Worm (Caenorhabditis elegans) whole organism, mixed stage, embryonic: ENCODE measurements around the gene rpn-6.2.
"Not testable (repeated sequence)": the region's sequence is repeated elsewhere in the genome, so short reads cannot be mapped to it uniquely, and the experiment has no call there.

Source experiments
- M03D4.4 ChIP-seq: sonication (generic microtip); optimal IDR thresholded peaks from 2 replicates; lab custom pipeline; 2017; ENCODE audit warnings: mild to moderate bottlenecking, missing genetic modification characterization, missing compliant biosample characterization
- bed-3 ChIP-seq: fragments of 200-800 bp; sonication (Bioruptor generic); optimal IDR thresholded peaks from 3 replicates; lab custom pipeline; 2018; ENCODE audit warnings: mild to moderate bottlenecking, missing genetic modification characterization, moderate library complexity, missing compliant biosample characterization
- blmp-1 ChIP-seq: fragments of 150-350 bp; optimal IDR thresholded peaks from 2 replicates; lab custom pipeline; 2014; ENCODE audit warnings: missing biosample characterization, missing genetic modification characterization
- ceh-39 ChIP-seq: fragments of 150-350 bp; optimal IDR thresholded peaks from 2 replicates; lab custom pipeline; 2014; ENCODE audit warnings: missing biosample characterization, missing genetic modification characterization
- ceh-43 ChIP-seq: fragments of 200-800 bp; sonication (Bioruptor generic); optimal IDR thresholded peaks from 2 replicates; lab custom pipeline; 2018; ENCODE audit warnings: mild to moderate bottlenecking, missing genetic modification characterization, moderate library complexity, missing compliant biosample characterization
- ceh-83 ChIP-seq: fragments of 200-800 bp; sonication (Bioruptor generic); optimal IDR thresholded peaks from 2 replicates; lab custom pipeline; 2018; ENCODE audit warnings: mild to moderate bottlenecking, missing genetic modification characterization, missing compliant biosample characterization
- ces-1 ChIP-seq: fragments of 150-350 bp; optimal IDR thresholded peaks from 2 replicates; lab custom pipeline; 2014; ENCODE audit warnings: missing biosample characterization, missing genetic modification reagents, missing genetic modification characterization
- cnd-1 ChIP-seq: fragments of 200-800 bp; sonication (Bioruptor generic); optimal IDR thresholded peaks from 2 replicates; lab custom pipeline; 2018; ENCODE audit warnings: mild to moderate bottlenecking, missing genetic modification characterization, missing compliant biosample characterization
- drap-1 ChIP-seq: fragments of 200-800 bp; sonication (Bioruptor generic); optimal IDR thresholded peaks from 3 replicates; lab custom pipeline; 2018; ENCODE audit warnings: mild to moderate bottlenecking, missing genetic modification characterization, missing compliant biosample characterization
- elt-1 ChIP-seq: sonication (generic microtip); optimal IDR thresholded peaks from 2 replicates; lab custom pipeline; 2017; ENCODE audit warnings: missing genetic modification characterization, mild to moderate bottlenecking, missing compliant biosample characterization, antibody characterized with exemption, moderate library complexity, borderline replicate concordance; ENCODE audit not compliant: insufficient read depth
- elt-3 ChIP-seq: fragments of 150-350 bp; optimal IDR thresholded peaks from 2 replicates; lab custom pipeline; 2014; ENCODE audit warnings: missing biosample characterization, missing genetic modification characterization
- flh-1 ChIP-seq: fragments of 200-800 bp; sonication (Bioruptor generic); optimal IDR thresholded peaks from 2 replicates; lab custom pipeline; 2018; ENCODE audit warnings: mild to moderate bottlenecking, missing genetic modification characterization, moderate library complexity, missing compliant biosample characterization
- hlh-1 ChIP-seq: fragments of 150-350 bp; optimal IDR thresholded peaks from 2 replicates; lab custom pipeline; 2014; ENCODE audit warnings: missing biosample characterization, missing genetic modification reagents, missing genetic modification characterization
- lin-13 ChIP-seq: fragments of 150-350 bp; optimal IDR thresholded peaks from 2 replicates; lab custom pipeline; 2014; ENCODE audit warnings: missing biosample characterization, missing genetic modification characterization
- lsy-2 ChIP-seq: fragments of 150-350 bp; optimal IDR thresholded peaks from 2 replicates; lab custom pipeline; 2014; ENCODE audit warnings: missing biosample characterization, missing genetic modification characterization
- mab-5 ChIP-seq: fragments of 150-350 bp; optimal IDR thresholded peaks from 2 replicates; lab custom pipeline; 2014; ENCODE audit warnings: missing biosample characterization, missing genetic modification characterization
- mep-1 ChIP-seq: fragments of 150-350 bp; optimal IDR thresholded peaks from 2 replicates; lab custom pipeline; 2017; ENCODE audit warnings: missing biosample characterization, missing genetic modification reagents, missing genetic modification characterization, inconsistent platforms
- mls-2 ChIP-seq: sonication (generic microtip); optimal IDR thresholded peaks from 2 replicates; lab custom pipeline; 2016; ENCODE audit warnings: mild to moderate bottlenecking, missing genetic modification characterization, moderate library complexity, missing compliant biosample characterization
- nhr-12 ChIP-seq: fragments of 150-350 bp; optimal IDR thresholded peaks from 2 replicates; lab custom pipeline; 2014; ENCODE audit warnings: missing biosample characterization, missing genetic modification characterization
- nhr-2 ChIP-seq: fragments of 150-350 bp; optimal IDR thresholded peaks from 2 replicates; lab custom pipeline; 2014; ENCODE audit warnings: missing biosample characterization, missing genetic modification characterization
- nhr-28 ChIP-seq: fragments of 150-350 bp; optimal IDR thresholded peaks from 2 replicates; lab custom pipeline; 2014; ENCODE audit warnings: missing biosample characterization, missing genetic modification characterization
- nhr-76 ChIP-seq: sonication (generic microtip); optimal IDR thresholded peaks from 2 replicates; lab custom pipeline; 2017; ENCODE audit warnings: missing biosample characterization, missing genetic modification characterization
- pha-4 ChIP-seq: fragments of 150-350 bp; optimal IDR thresholded peaks from 2 replicates; lab custom pipeline; 2018; ENCODE audit warnings: missing biosample characterization, missing genetic modification reagents, missing genetic modification characterization
- sem-2 ChIP-seq: fragments of 200-800 bp; sonication (Bioruptor generic); optimal IDR thresholded peaks from 2 replicates; lab custom pipeline; 2018; ENCODE audit warnings: mild to moderate bottlenecking, missing genetic modification characterization, missing compliant biosample characterization
- sptf-1 ChIP-seq: sonication (generic microtip); optimal IDR thresholded peaks from 2 replicates; lab custom pipeline; 2017; ENCODE audit warnings: mild to moderate bottlenecking, missing genetic modification characterization, moderate library complexity, missing compliant biosample characterization
- tbx-8 ChIP-seq: fragments of 200-800 bp; sonication (Bioruptor generic); optimal IDR thresholded peaks from 2 replicates; lab custom pipeline; 2018; ENCODE audit warnings: mild to moderate bottlenecking, missing genetic modification characterization, moderate library complexity, missing compliant biosample characterization
- unc-120 ChIP-seq: sonication (generic microtip); optimal IDR thresholded peaks from 2 replicates; lab custom pipeline; 2017; ENCODE audit warnings: missing genetic modification characterization, missing compliant biosample characterization; ENCODE audit not compliant: poor library complexity, severe bottlenecking
- unc-39 ChIP-seq: fragments of 150-350 bp; optimal IDR thresholded peaks from 2 replicates; lab custom pipeline; 2014; ENCODE audit warnings: missing biosample characterization, missing genetic modification characterization
- unc-62 ChIP-seq: fragments of 150-350 bp; optimal IDR thresholded peaks from 2 replicates; lab custom pipeline; 2014; ENCODE audit warnings: missing biosample characterization, missing genetic modification reagents, missing genetic modification characterization
- zip-8 ChIP-seq: fragments of 150-350 bp; optimal IDR thresholded peaks from 2 replicates; lab custom pipeline; 2014; ENCODE audit warnings: missing biosample characterization, missing genetic modification characterization
- ztf-11 ChIP-seq: fragments of 150-350 bp; optimal IDR thresholded peaks from 2 replicates; lab custom pipeline; 2014; ENCODE audit warnings: missing biosample characterization, missing genetic modification characterization

Gene rpn-6.2

DNA sequence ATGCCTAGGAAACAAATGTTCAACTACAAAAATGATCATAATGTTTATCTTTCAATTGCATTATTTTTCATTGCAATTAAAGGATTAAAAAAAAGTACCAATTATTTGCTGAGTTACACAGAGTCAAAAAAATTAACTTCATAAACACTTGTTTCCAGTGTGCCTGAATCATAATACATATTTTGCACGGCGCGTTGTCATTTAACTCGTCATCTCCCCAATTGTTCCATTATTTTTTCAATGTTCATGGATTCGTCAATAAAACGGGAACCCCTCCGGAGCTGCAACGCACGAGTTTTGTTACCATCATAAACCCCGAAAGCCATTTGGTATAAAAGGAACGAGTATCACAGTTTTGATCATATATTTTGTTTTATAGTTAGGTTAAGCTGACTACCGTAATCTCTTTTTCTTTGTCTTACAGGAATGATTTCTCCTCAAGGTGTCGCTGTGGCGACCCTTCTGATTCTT is 15.4 kb upstream of the rpn-6.2 start, which contains the start of gene F59B2.12:
Gene F59B2.12, plus strand, starts transcription at position 421 of the 471 bp plus-strand sequence.
- TF ChIP-seq mab-5 (tag; lab: Kevin White, UChicago) (no peak), nhr-12 (no peak), flh-1 (GFP tag; lab: Kevin White, UChicago) (no peak), blmp-1 (tag; lab: Kevin White, UChicago) (no peak), bed-3 (no peak), sem-2 (GFP tag; lab: Kevin White, UChicago) (no peak)

DNA sequence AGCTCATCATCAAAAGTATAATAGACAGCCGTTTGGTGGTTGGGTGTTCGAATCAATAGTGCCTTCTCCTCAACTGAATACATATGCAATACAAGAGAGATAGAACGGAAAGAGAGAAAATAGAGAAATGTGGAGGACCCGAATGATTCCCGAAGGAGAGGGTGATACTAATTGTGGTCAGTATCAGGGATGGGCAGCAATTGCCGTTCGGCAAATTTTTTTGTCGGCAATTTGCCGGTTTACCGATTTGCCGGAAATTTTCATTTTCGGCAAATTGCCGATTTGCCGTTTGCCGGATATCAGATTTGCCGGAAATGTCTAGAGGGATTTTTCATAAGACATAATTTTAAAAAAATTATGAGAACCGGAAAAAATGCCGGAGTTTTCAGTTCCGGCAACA is 10.5 kb upstream of the rpn-6.2 start, which contains the start of gene F59B2.9:
Gene F59B2.9, minus strand, starts transcription at position 101 of the 400 bp plus-strand sequence.
- TF ChIP-seq lsy-2 (tag; lab: Kevin White, UChicago) (no peak), pha-4 (no peak), mab-5 (tag; lab: Kevin White, UChicago) (no peak), mep-1 (no peak), nhr-28 (no peak), nhr-76 (no peak), ceh-83 (GFP tag; lab: Kevin White, UChicago) (no peak), cnd-1 (tag; lab: Kevin White, UChicago) (no peak), ztf-11 (tag; lab: Kevin White, UChicago) (no peak), sem-2 (GFP tag; lab: Kevin White, UChicago) (no peak), bed-3 (no peak), lin-13 (no peak), M03D4.4 (no peak), zip-8 (tag; lab: Kevin White, UChicago) (no peak), nhr-2 (tag; lab: Kevin White, UChicago) (no peak), ces-1 (GFP tag; lab: Kevin White, UChicago) (no peak), ceh-39 (tag; lab: Kevin White, UChicago) (no peak), unc-62 (GFP tag; lab: Kevin White, UChicago) (no peak), tbx-8 (GFP tag; lab: Kevin White, UChicago) (no peak)

ce11 chrIII:9010047-9010446 is 8.2 kb upstream of the rpn-6.2 start, which contains the start of gene F59B2.8:
F59B2.8 (minus strand) TSS chrIII:9010197.
- no peak for TF ChIP-seq tbx-8 (GFP tag; lab: Kevin White, UChicago)
- TF ChIP-seq hlh-1: peak; percentile 15
- TF ChIP-seq mep-1: no peak
- TF ChIP-seq unc-62 (GFP tag; lab: Kevin White, UChicago): peak; percentile 62
- TF ChIP-seq unc-120 (tag; lab: Kevin White, UChicago): peak; percentile 20
- peak; percentile 22 for TF ChIP-seq mls-2 (tag; lab: Kevin White, UChicago)
- peak; percentile 25 for TF ChIP-seq ces-1 (GFP tag; lab: Kevin White, UChicago)

DNA sequence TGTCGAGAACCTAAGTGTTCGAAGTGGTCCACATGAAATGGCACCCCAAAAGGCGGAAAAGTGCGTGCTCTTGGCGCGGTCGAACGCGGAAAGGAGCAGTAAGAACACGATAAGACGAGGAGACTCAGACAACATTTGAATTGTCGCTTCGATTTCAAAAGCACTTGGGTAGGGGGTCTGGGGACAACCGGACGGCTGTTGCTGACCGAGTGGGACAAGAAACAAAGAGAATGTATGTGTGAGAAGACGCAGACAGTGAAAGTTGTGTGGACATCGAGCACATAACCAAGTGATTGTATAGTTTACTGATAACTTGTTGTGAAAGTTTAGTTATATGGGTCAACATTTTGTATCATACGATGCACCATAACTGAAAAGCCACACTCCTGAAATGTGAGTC is 5.4 kb upstream of the rpn-6.2 start:
- TF ChIP-seq cnd-1 (tag; lab: Kevin White, UChicago): peak; percentile 24
- no peak for TF ChIP-seq ceh-83 (GFP tag; lab: Kevin White, UChicago)
- TF ChIP-seq drap-1 (GFP tag; lab: Kevin White, UChicago): peak; percentile 59
- peak; percentile 67 for TF ChIP-seq unc-120 (tag; lab: Kevin White, UChicago)
- peak; percentile 22 for TF ChIP-seq pha-4
- peak; percentile 69 for TF ChIP-seq unc-62 (GFP tag; lab: Kevin White, UChicago)
- no peak for TF ChIP-seq mep-1
- peak; percentile 57 for TF ChIP-seq nhr-12
- TF ChIP-seq sptf-1 (tag; lab: Kevin White, UChicago): peak; percentile 10
- TF ChIP-seq hlh-1: peak; percentile 87
- no peak for TF ChIP-seq unc-39 (tag; lab: Kevin White, UChicago)

DNA sequence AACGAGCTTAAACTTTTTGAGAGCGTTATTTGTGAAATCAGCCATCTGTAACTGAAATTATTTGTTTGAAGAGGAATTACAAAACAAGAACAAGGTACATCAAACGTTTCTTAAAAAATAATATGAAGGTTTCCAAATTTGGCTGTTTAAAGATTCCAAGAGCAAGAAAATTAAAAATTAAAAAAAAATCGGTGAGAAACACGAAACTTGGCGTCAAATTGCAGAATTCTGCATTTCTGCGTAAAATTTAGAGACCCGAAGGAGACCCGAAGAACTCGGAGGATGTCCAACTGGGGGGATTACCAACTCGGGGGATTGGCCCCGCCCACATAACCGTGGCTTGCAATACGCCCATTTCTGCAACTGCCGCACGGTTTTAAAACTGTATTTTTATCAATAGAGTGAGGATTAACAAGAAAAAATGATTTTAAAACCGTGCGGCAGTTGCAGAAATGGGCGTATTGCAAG is 4.1 kb upstream of the rpn-6.2 start, which contains the start of gene rab-6.1:
Gene rab-6.1, minus strand, starts transcription at position 51 of the 468 bp plus-strand sequence.
- TF ChIP-seq sptf-1, elt-1, mls-2 (tag; lab: Kevin White, UChicago): not testable (repeated sequence)

- TF ChIP-seq blmp-1 (tag; lab: Kevin White, UChicago) (no peak), ces-1 (GFP tag; lab: Kevin White, UChicago) (no peak), ceh-43 (GFP tag; lab: Kevin White, UChicago) (no peak), elt-3 (tag; lab: Kevin White, UChicago) (no peak), elt-1 (tag; lab: Kevin White, UChicago) (no peak), ceh-39 (tag; lab: Kevin White, UChicago) (no peak), mep-1 (no peak)
- TF ChIP-seq, all 35 proteins: peak for 0
Measured at ce11 chrIII:9004658-9005057, 2.9 kb upstream of the rpn-6.2 start.
